Worm (Caenorhabditis elegans) whole organism, midembryonic: ENCODE measurements around the gene nstp-1.

Experiments
- T22C8.4 ChIP-seq: fragments of 200-800 bp; sonication (Bioruptor generic); IDR thresholded peaks from 2 replicates; pipeline ENCODE4 v1.3.6; 2022; ENCODE audit warnings: missing genetic modification characterization, missing compliant biosample characterization
- cog-1 ChIP-seq: sonication (generic microtip); optimal IDR thresholded peaks from 2 replicates; lab custom pipeline; 2016; ENCODE audit warnings: missing genetic modification characterization, missing compliant biosample characterization
- flt-1 ChIP-seq: fragments of 200-800 bp; sonication (Bioruptor generic); IDR thresholded peaks from 2 replicates; pipeline ENCODE4 v1.3.6; 2022; ENCODE audit warnings: missing genetic modification characterization, missing compliant biosample characterization
- klf-2 ChIP-seq: fragments of 200-800 bp; sonication (Bioruptor generic); conservative IDR thresholded peaks from 2 replicates; pipeline ENCODE4 v1.3.6; 2022; ENCODE audit warnings: missing genetic modification reagents, missing genetic modification characterization, missing compliant biosample characterization
- ref-1 ChIP-seq: fragments of 200-800 bp; sonication (Bioruptor generic); conservative IDR thresholded peaks from 2 replicates; pipeline ENCODE4 v1.3.6; 2022; ENCODE audit warnings: missing genetic modification reagents, missing genetic modification characterization, missing compliant biosample characterization
- tab-1 ChIP-seq: fragments of 200-800 bp; sonication (Bioruptor generic); IDR thresholded peaks from 2 replicates; pipeline ENCODE4 v1.3.6; 2022; ENCODE audit warnings: missing genetic modification characterization, missing compliant biosample characterization
- ztf-23 ChIP-seq: fragments of 200-800 bp; sonication (Bioruptor generic); IDR thresholded peaks from 2 replicates; pipeline ENCODE4 v1.3.6; 2022; ENCODE audit warnings: missing genetic modification reagents, missing genetic modification characterization, missing compliant biosample characterization
- ztf-29 ChIP-seq: fragments of 200-800 bp; sonication (Bioruptor generic); IDR thresholded peaks from 2 replicates; pipeline ENCODE4 v1.3.6; 2022; ENCODE audit warnings: missing genetic modification reagents, missing genetic modification characterization, missing compliant biosample characterization

- TF ChIP-seq flt-1 (GFP tag; lab: Robert Waterston, UW) (no peak), tab-1 (GFP tag; lab: Robert Waterston, UW) (no peak), ref-1 (GFP tag; lab: Robert Waterston, UW) (no peak), ztf-23 (GFP tag; lab: Robert Waterston, UW) (no peak), ztf-29 (GFP tag; lab: Robert Waterston, UW) (no peak), T22C8.4 (GFP tag; lab: Robert Waterston, UW) (no peak), klf-2 (no peak), cog-1 (tag; lab: Kevin White, UChicago) (no peak)
Observed at ce11 chrIV:9021245-9021779, 36.6 kb downstream of the nstp-1 start.
